Worm (Caenorhabditis elegans) whole organism, L2 larva: ENCODE data around the gene pot-1.

Experiments
- sma-3 ChIP-seq: sonication (generic microtip); optimal IDR thresholded peaks from 2 replicates; lab custom pipeline; 2016; ENCODE audit warnings: missing genetic modification reagents, missing genetic modification characterization, missing compliant biosample characterization
- snpc-4 ChIP-seq: fragments of 150-350 bp; optimal IDR thresholded peaks from 2 replicates; lab custom pipeline; 2014; ENCODE audit warnings: missing biosample characterization, missing genetic modification characterization
- unc-62 ChIP-seq: fragments of 150-350 bp; optimal IDR thresholded peaks from 2 replicates; lab custom pipeline; 2014; ENCODE audit warnings: missing biosample characterization, missing genetic modification reagents, missing genetic modification characterization

DNA sequence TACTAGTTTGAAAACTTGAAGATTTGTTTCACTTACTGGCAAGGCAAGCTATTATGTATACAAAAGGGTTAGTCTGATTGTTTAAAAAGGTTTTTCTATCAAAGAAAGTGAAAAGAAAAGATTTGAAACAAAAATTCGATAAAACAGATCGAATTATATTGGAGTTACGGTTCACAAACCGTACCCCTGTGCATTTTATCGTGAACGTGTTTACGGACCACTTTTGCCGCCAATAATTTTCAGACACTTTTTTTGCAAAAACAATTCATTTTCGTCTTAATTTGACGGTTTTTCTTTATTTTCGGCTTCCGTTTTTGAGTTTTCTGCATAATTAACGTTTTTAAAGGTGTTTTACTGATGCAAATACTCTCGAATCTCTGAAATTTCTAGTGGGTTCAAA is 31.8 kb upstream of the pot-1 start:
- no peak for TF ChIP-seq snpc-4 (tag; lab: Kevin White, UChicago)
- no peak for TF ChIP-seq unc-62 (GFP tag; lab: Kevin White, UChicago)
- TF ChIP-seq sma-3 = no peak
